Fruit fly (Drosophila melanogaster) whole organism, embryonic: ENCODE results near the gene CG14913.
A peak's percentile ranks its signal among the peaks of the same experiment; 100 is the strongest.

ENCODE experiments used
- Abd-B ChIP-seq: fragments of 200-800 bp; sonication (Bioruptor generic); optimal IDR thresholded peaks from 2 replicates; lab custom pipeline; 2018; ENCODE audit warnings: missing biosample characterization, mild to moderate bottlenecking, missing genetic modification characterization, moderate library complexity
- Asciz ChIP-seq: fragments of 200-800 bp; sonication (Bioruptor generic); optimal IDR thresholded peaks from 2 replicates; lab custom pipeline; 2017; ENCODE audit warnings: missing biosample characterization, mild to moderate bottlenecking, missing genetic modification characterization, missing genetic modification reagents
- C15 ChIP-seq: fragments of 200-800 bp; sonication (Bioruptor generic); IDR thresholded peaks from 3 replicates; pipeline ENCODE4 v1.3.6; 2022; ENCODE audit warnings: missing biosample characterization, missing genetic modification characterization
- CG1024 ChIP-seq: fragments of 200-800 bp; sonication (Bioruptor generic); IDR thresholded peaks from 2 replicates; pipeline ENCODE4 v1.3.6; 2022; ENCODE audit warnings: missing biosample characterization, missing genetic modification characterization
- CG10274 ChIP-seq: fragments of 200-800 bp; sonication (Bioruptor generic); optimal IDR thresholded peaks from 3 replicates; lab custom pipeline; 2017; ENCODE audit warnings: missing biosample characterization, mild to moderate bottlenecking, missing genetic modification characterization
- CG11695 ChIP-seq: fragments of 200-800 bp; sonication (Bioruptor generic); IDR thresholded peaks from 3 replicates; pipeline ENCODE4 v1.3.6; 2022; ENCODE audit warnings: missing biosample characterization, missing genetic modification characterization
- CG11696 ChIP-seq: fragments of 200-800 bp; sonication (Bioruptor generic); IDR thresholded peaks from 2 replicates; pipeline ENCODE4 v1.3.6; 2022; ENCODE audit warnings: missing biosample characterization, missing genetic modification characterization
- CG14014 ChIP-seq: fragments of 200-800 bp; sonication (Bioruptor generic); IDR thresholded peaks from 2 replicates; pipeline ENCODE4 v1.3.6; 2022; ENCODE audit warnings: missing biosample characterization, missing genetic modification characterization
- CG14441 ChIP-seq: fragments of 200-800 bp; sonication (Bioruptor generic); IDR thresholded peaks from 2 replicates; pipeline ENCODE4 v1.3.6; 2022; ENCODE audit warnings: missing biosample characterization, missing genetic modification characterization
- CG1529 ChIP-seq: fragments of 200-800 bp; sonication (Bioruptor generic); optimal IDR thresholded peaks from 3 replicates; lab custom pipeline; 2018; ENCODE audit warnings: missing biosample characterization, missing genetic modification characterization
- CG15514 ChIP-seq: fragments of 200-800 bp; sonication (Bioruptor generic); optimal IDR thresholded peaks from 3 replicates; lab custom pipeline; 2017; ENCODE audit warnings: missing biosample characterization, missing genetic modification characterization, mild to moderate bottlenecking, moderate library complexity, missing genetic modification reagents
- CG16813 ChIP-seq: fragments of 200-800 bp; sonication (Bioruptor generic); IDR thresholded peaks from 3 replicates; pipeline ENCODE4 v1.3.6; 2022; ENCODE audit warnings: missing biosample characterization, missing genetic modification characterization; ENCODE audit not compliant: partially characterized antibody
- CG17186 ChIP-seq: fragments of 200-800 bp; sonication (Bioruptor generic); optimal IDR thresholded peaks from 3 replicates; lab custom pipeline; 2017; ENCODE audit warnings: missing biosample characterization, missing genetic modification reagents, missing genetic modification characterization
- CG17612 ChIP-seq: fragments of 200-800 bp; sonication (Bioruptor generic); IDR thresholded peaks from 2 replicates; pipeline ENCODE4 v1.3.6; 2022; ENCODE audit warnings: missing biosample characterization, missing genetic modification characterization
- CG3065 ChIP-seq: fragments of 200-800 bp; sonication (Bioruptor generic); optimal IDR thresholded peaks from 2 replicates; lab custom pipeline; 2016; ENCODE audit warnings: missing biosample characterization, missing genetic modification characterization
- CG4404 ChIP-seq: fragments of 200-800 bp; sonication (Bioruptor generic); IDR thresholded peaks from 2 replicates; pipeline ENCODE4 v1.3.6; 2022; ENCODE audit warnings: missing biosample characterization, missing genetic modification characterization
- CG8290 ChIP-seq, 3 experiments: fragments of 200-800 bp; sonication (Bioruptor generic); optimal IDR thresholded peaks; 2 replicates each; lab custom pipeline; 2016 to 2019; ENCODE audit warnings: missing biosample characterization in 3 of 3, missing genetic modification characterization in 3 of 3, mild to moderate bottlenecking in 2 of 3, moderate library complexity in 1 of 3
- CG8944 ChIP-seq: fragments of 200-800 bp; sonication (Bioruptor generic); optimal IDR thresholded peaks from 3 replicates; lab custom pipeline; 2016; ENCODE audit warnings: missing biosample characterization, missing genetic modification characterization
- CTCF ChIP-seq: fragments of 200-800 bp; sonication (Bioruptor generic); optimal IDR thresholded peaks from 2 replicates; lab custom pipeline; 2017; ENCODE audit warnings: missing biosample characterization, mild to moderate bottlenecking, missing genetic modification characterization, moderate library complexity
- Camta ChIP-seq: fragments of 200-800 bp; sonication (Bioruptor generic); optimal IDR thresholded peaks from 2 replicates; lab custom pipeline; 2016; ENCODE audit warnings: missing biosample characterization, missing genetic modification characterization
- Dll ChIP-seq: fragments of 200-800 bp; sonication (Bioruptor generic); IDR thresholded peaks from 4 replicates; pipeline ENCODE4 v1.3.6; 2022; ENCODE audit warnings: missing biosample characterization, missing genetic modification characterization; ENCODE audit not compliant: partially characterized antibody
- Ets97D ChIP-seq: fragments of 200-800 bp; sonication (Bioruptor generic); optimal IDR thresholded peaks from 3 replicates; lab custom pipeline; 2016; ENCODE audit warnings: missing biosample characterization, missing genetic modification characterization
- H15 ChIP-seq: fragments of 200-800 bp; sonication (Bioruptor generic); IDR thresholded peaks from 3 replicates; pipeline ENCODE4 v1.3.6; 2022; ENCODE audit warnings: missing biosample characterization, missing genetic modification characterization
- HLH4C ChIP-seq: fragments of 200-800 bp; sonication (Bioruptor generic); IDR thresholded peaks from 3 replicates; pipeline ENCODE4 v1.3.6; 2022; ENCODE audit warnings: missing biosample characterization, missing genetic modification characterization; ENCODE audit not compliant: partially characterized antibody
- Hr3 ChIP-seq: fragments of 200-800 bp; sonication (Bioruptor generic); optimal IDR thresholded peaks from 3 replicates; lab custom pipeline; 2016; ENCODE audit warnings: missing biosample characterization, missing genetic modification characterization
- NfI ChIP-seq: fragments of 200-800 bp; sonication (Bioruptor generic); optimal IDR thresholded peaks from 3 replicates; lab custom pipeline; 2018; ENCODE audit warnings: missing biosample characterization, mild to moderate bottlenecking, missing genetic modification characterization, moderate library complexity
- Optix ChIP-seq: fragments of 200-800 bp; sonication (Bioruptor generic); IDR thresholded peaks from 3 replicates; pipeline ENCODE4 v1.3.6; 2022; ENCODE audit warnings: missing biosample characterization, missing genetic modification characterization
- Poxn ChIP-seq: fragments of 200-800 bp; sonication (Bioruptor generic); IDR thresholded peaks from 2 replicates; pipeline ENCODE4 v1.3.6; 2022; ENCODE audit warnings: missing biosample characterization, missing genetic modification characterization
- Ssrp ChIP-seq: fragments of 200-800 bp; sonication (Bioruptor generic); optimal IDR thresholded peaks from 2 replicates; lab custom pipeline; 2018; ENCODE audit warnings: missing biosample characterization, mild to moderate bottlenecking, missing genetic modification characterization, moderate library complexity
- Taf1 ChIP-seq: fragments of 200-800 bp; sonication (Bioruptor generic); IDR thresholded peaks from 2 replicates; pipeline ENCODE4 v1.3.6; 2022; ENCODE audit warnings: missing biosample characterization, missing genetic modification characterization
- Xbp1 ChIP-seq: fragments of 200-800 bp; sonication (Bioruptor generic); optimal IDR thresholded peaks from 3 replicates; lab custom pipeline; 2016; ENCODE audit warnings: missing biosample characterization, mild to moderate bottlenecking, missing genetic modification characterization
- YL-1 ChIP-seq: fragments of 200-800 bp; sonication (Bioruptor generic); optimal IDR thresholded peaks from 3 replicates; lab custom pipeline; 2017; ENCODE audit warnings: missing biosample characterization, mild to moderate bottlenecking, missing genetic modification characterization
- al ChIP-seq: fragments of 200-800 bp; sonication (Bioruptor generic); IDR thresholded peaks from 2 replicates; pipeline ENCODE4 v1.3.6; 2022; ENCODE audit warnings: missing biosample characterization, missing genetic modification characterization
- amos ChIP-seq: fragments of 200-800 bp; sonication (Bioruptor generic); IDR thresholded peaks from 2 replicates; pipeline ENCODE4 v1.3.6; 2022; ENCODE audit warnings: missing biosample characterization, missing genetic modification characterization; ENCODE audit not compliant: partially characterized antibody
- ara ChIP-seq: fragments of 200-800 bp; sonication (Bioruptor generic); IDR thresholded peaks from 2 replicates; pipeline ENCODE4 v1.3.6; 2022; ENCODE audit warnings: missing biosample characterization, missing genetic modification characterization
- caup ChIP-seq: fragments of 200-800 bp; sonication (Bioruptor generic); optimal IDR thresholded peaks from 3 replicates; lab custom pipeline; 2017; ENCODE audit warnings: missing biosample characterization, mild to moderate bottlenecking, missing genetic modification characterization, moderate library complexity; ENCODE audit not compliant: severe bottlenecking
- chif ChIP-seq, 2 experiments: fragments of 200-800 bp; sonication (Bioruptor generic); optimal IDR thresholded peaks; 3 replicates each; lab custom pipeline; 2016; ENCODE audit warnings: missing biosample characterization in 2 of 2, missing genetic modification characterization in 2 of 2
- ci ChIP-seq: fragments of 200-800 bp; sonication (Bioruptor generic); IDR thresholded peaks from 3 replicates; pipeline ENCODE4 v1.3.6; 2022; ENCODE audit warnings: missing biosample characterization, missing genetic modification characterization
- ewg ChIP-seq: fragments of 200-800 bp; sonication (Bioruptor generic); optimal IDR thresholded peaks from 3 replicates; lab custom pipeline; 2017; ENCODE audit warnings: mild to moderate bottlenecking, missing biosample characterization, missing genetic modification reagents, missing genetic modification characterization
- eyg ChIP-seq: fragments of 200-800 bp; sonication (Bioruptor generic); optimal IDR thresholded peaks from 3 replicates; lab custom pipeline; 2016; ENCODE audit warnings: missing biosample characterization, missing genetic modification characterization
- gem ChIP-seq: fragments of 200-800 bp; sonication (Bioruptor generic); optimal IDR thresholded peaks from 2 replicates; lab custom pipeline; 2019; ENCODE audit warnings: missing biosample characterization, mild to moderate bottlenecking, missing genetic modification characterization, moderate library complexity
- grn ChIP-seq: fragments of 200-800 bp; sonication (Bioruptor generic); optimal IDR thresholded peaks from 3 replicates; lab custom pipeline; 2017; ENCODE audit warnings: missing biosample characterization, missing genetic modification characterization
- hth ChIP-seq: fragments of >200 bp; optimal IDR thresholded peaks from 2 replicates; lab custom pipeline; 2017; ENCODE audit warnings: inconsistent platforms
- ken ChIP-seq: fragments of 200-800 bp; sonication (Bioruptor generic); IDR thresholded peaks from 3 replicates; pipeline ENCODE4 v1.3.6; 2022; ENCODE audit warnings: missing biosample characterization, missing genetic modification characterization
- pb ChIP-seq: fragments of 200-800 bp; sonication (Bioruptor generic); optimal IDR thresholded peaks from 3 replicates; lab custom pipeline; 2016; ENCODE audit warnings: missing biosample characterization, missing genetic modification characterization
- peb ChIP-seq: fragments of 200-800 bp; sonication (Bioruptor generic); IDR thresholded peaks from 2 replicates; pipeline ENCODE4 v1.3.6; 2022; ENCODE audit warnings: missing biosample characterization, missing genetic modification characterization
- pnt ChIP-seq: fragments of 200-800 bp; sonication (Bioruptor generic); optimal IDR thresholded peaks from 3 replicates; lab custom pipeline; 2016; ENCODE audit warnings: missing biosample characterization, missing genetic modification characterization
- pros ChIP-seq: fragments of 200-800 bp; sonication (Bioruptor generic); optimal IDR thresholded peaks from 3 replicates; lab custom pipeline; 2019; ENCODE audit warnings: missing biosample characterization, mild to moderate bottlenecking, missing genetic modification characterization, moderate library complexity
- ro ChIP-seq: fragments of 200-800 bp; sonication (Bioruptor generic); IDR thresholded peaks from 2 replicates; pipeline ENCODE4 v1.3.6; 2022; ENCODE audit warnings: missing biosample characterization, missing genetic modification characterization
- tll ChIP-seq, 2 experiments: fragments of 200-800 bp in 1 of 2; fragments of >200 bp in 1 of 2; sonication (Bioruptor generic) in 1 of 2; optimal IDR thresholded peaks; 2 replicates each; lab custom pipeline; 2017 to 2019; ENCODE audit warnings: missing biosample characterization in 2 of 2, missing genetic modification characterization in 2 of 2, mild to moderate bottlenecking in 1 of 2, moderate library complexity in 1 of 2
- trh ChIP-seq: fragments of 200-800 bp; sonication (Bioruptor generic); optimal IDR thresholded peaks from 2 replicates; lab custom pipeline; 2016; ENCODE audit warnings: missing biosample characterization, missing genetic modification characterization
- z ChIP-seq: fragments of 200-800 bp; sonication (Bioruptor generic); IDR thresholded peaks from 3 replicates; pipeline ENCODE4 v1.3.6; 2022; ENCODE audit warnings: missing biosample characterization, missing genetic modification characterization
- zfh2 ChIP-seq: fragments of 200-800 bp; sonication (Bioruptor generic); optimal IDR thresholded peaks from 2 replicates; lab custom pipeline; 2016; ENCODE audit warnings: missing biosample characterization, missing genetic modification characterization

CG14913 gene

dm6 chr2L:10989162-10989561, 27.6 kb upstream of the CG14913 start, which contains the start of gene TTLL4A (continued):
- TF ChIP-seq CG10274 (GFP tag; lab: Kevin White, UChicago) (no peak), ara (GFP tag; lab: Robert Waterston, UW) (no peak), z (GFP tag; lab: Robert Waterston, UW) (no peak), hth (no peak), Taf1 (GFP tag; lab: Robert Waterston, UW) (no peak), grn (GFP tag; lab: Kevin White, UChicago) (no peak), ken (GFP tag; lab: Robert Waterston, UW) (no peak), pros (GFP tag; lab: Kevin White, UChicago) (no peak), Abd-B (GFP tag; lab: Kevin White, UChicago) (no peak), chif (GFP tag; optimal IDR thresholded peaks at IDR 0.05; lab: Kevin White, UChicago) (no peak), CG15514 (peak; percentile 93), CG4404 (GFP tag; lab: Robert Waterston, UW) (no peak), CTCF (GFP tag; lab: Kevin White, UChicago) (peak; percentile 45), Dll (peak; percentile 97), tll (GFP tag; optimal IDR thresholded peaks at IDR 0.05; lab: Kevin White, UChicago) (no peak), pnt (GFP tag; lab: Kevin White, UChicago) (no peak), CG3065 (GFP tag; lab: Kevin White, UChicago) (no peak), CG11695 (GFP tag; lab: Robert Waterston, UW) (no peak), Ets97D (GFP tag; lab: Kevin White, UChicago) (peak; percentile 86), C15 (GFP tag; lab: Robert Waterston, UW) (no peak), amos (peak; percentile 99), CG16813 (GFP tag; lab: Robert Waterston, UW) (peak; percentile 98), trh (GFP tag; lab: Kevin White, UChicago) (no peak), CG17612 (GFP tag; lab: Robert Waterston, UW) (no peak), CG14014 (GFP tag; lab: Robert Waterston, UW) (no peak), Ssrp (tag; lab: Kevin White, UChicago) (no peak), eyg (GFP tag; lab: Kevin White, UChicago) (no peak), al (GFP tag; lab: Robert Waterston, UW) (no peak), H15 (no peak), pb (GFP tag; lab: Kevin White, UChicago) (no peak), ci (no peak), peb (GFP tag; lab: Robert Waterston, UW) (no peak), YL-1 (GFP tag; lab: Kevin White, UChicago) (peak; percentile 87), gem (tag; lab: Kevin White, UChicago) (no peak), Poxn (GFP tag; lab: Robert Waterston, UW) (no peak), ro (GFP tag; lab: Robert Waterston, UW) (no peak), caup (GFP tag; lab: Kevin White, UChicago) (no peak), CG8290 (GFP tag; optimal IDR thresholded peaks at IDR 0.05; lab: Kevin White, UChicago) (peak; percentile 27), CG8290 (tag; optimal IDR thresholded peaks at IDR 0.05; lab: Kevin White, UChicago) (no peak), NfI (GFP tag; lab: Kevin White, UChicago) (no peak), Optix (GFP tag; lab: Robert Waterston, UW) (no peak), Xbp1 (no peak), zfh2 (GFP tag; lab: Kevin White, UChicago) (peak; percentile 46), HLH4C (GFP tag; lab: Robert Waterston, UW) (peak; percentile 95), CG11696 (GFP tag; lab: Robert Waterston, UW) (no peak), CG8944 (GFP tag; lab: Kevin White, UChicago) (no peak), Camta (GFP tag; lab: Kevin White, UChicago) (no peak), Hr3 (GFP tag; lab: Kevin White, UChicago) (no peak), CG1024 (GFP tag; lab: Robert Waterston, UW) (no peak), CG17186 (GFP tag; lab: Kevin White, UChicago) (peak; percentile 94), CG1529 (GFP tag; lab: Kevin White, UChicago) (no peak), ewg (GFP tag; lab: Kevin White, UChicago) (no peak), Asciz (GFP tag; lab: Kevin White, UChicago) (no peak), CG14441 (GFP tag; lab: Robert Waterston, UW) (no peak)
